Fruit fly (Drosophila melanogaster): ENCODE measurements around the gene Uros2.

The Uros2 gene

dm6 chr3R:15832525-15832924 lies 44.2 kb downstream of the Uros2 start, which contains the start of gene rec (continued):
- TF ChIP-seq NK7.1 (GFP tag; optimal IDR thresholded peaks at IDR 0.05) (no peak), CG16779 (GFP tag; IDR thresholded peaks at IDR 0.05) (no peak), CG14860 (GFP tag; IDR thresholded peaks at IDR 0.05; ENCODE audit: partially characterized antibody) (peak; percentile 41; the same call in 1 of the 3 replicates), CG2116 (GFP tag; optimal IDR thresholded peaks at IDR 0.05) (peak; percentile 26), CG11247 (GFP tag; IDR thresholded peaks at IDR 0.05) (no peak), CG4424 (GFP tag; optimal IDR thresholded peaks at IDR 0.05) (no peak), unc-4 (GFP tag; IDR thresholded peaks at IDR 0.05; ENCODE audit: partially characterized antibody) (peak; percentile 63), chinmo (GFP tag; IDR thresholded peaks at IDR 0.05; ENCODE audit: partially characterized antibody) (0 out of 4 replicates have a peak, but pooled peaks have one; percentile 42), pum (GFP tag; optimal IDR thresholded peaks at IDR 0.05) (no peak), CG34224 (GFP tag; IDR thresholded peaks at IDR 0.05; ENCODE audit: partially characterized antibody) (peak; percentile 42; the same call in 1 of the 3 replicates), tgo (GFP tag; IDR thresholded peaks at IDR 0.05) (no peak), CG15696 (tag; optimal IDR thresholded peaks at IDR 0.05) (no peak), hbn (GFP tag; IDR thresholded peaks at IDR 0.05; ENCODE audit: partially characterized antibody) (peak; percentile 31; the same call in 1 of the 2 replicates), pzg (GFP tag; optimal IDR thresholded peaks at IDR 0.05) (peak; percentile 19), CG13296 (GFP tag; optimal IDR thresholded peaks at IDR 0.05) (no peak), CG6254 (GFP tag; optimal IDR thresholded peaks at IDR 0.05) (no peak), CG14050 (GFP tag; IDR thresholded peaks at IDR 0.05) (no peak), Dp (GFP tag; optimal IDR thresholded peaks at IDR 0.05) (peak; percentile 54), CG13287 (GFP tag; IDR thresholded peaks at IDR 0.05; ENCODE audit: partially characterized antibody) (peak; percentile 74), CG12104 (GFP tag; optimal IDR thresholded peaks at IDR 0.05) (no peak), zen2 (GFP tag; IDR thresholded peaks at IDR 0.05; ENCODE audit: partially characterized antibody) (no peak), CG1603 (tag; optimal IDR thresholded peaks at IDR 0.05) (peak; percentile 36), Aef1 (GFP tag; IDR thresholded peaks at IDR 0.05) (no peak), CG16813 (GFP tag; IDR thresholded peaks at IDR 0.05; ENCODE audit: partially characterized antibody) (peak; percentile 35; the same call in 2 of the 3 replicates), gem (tag; optimal IDR thresholded peaks at IDR 0.05) (no peak), CG34422 (GFP tag; IDR thresholded peaks at IDR 0.05) (no peak)

dm6 chr3R:15833332-15833731 lies 45.0 kb downstream of the Uros2 start, which contains the start of gene CG43318:
CG43318 (minus strand) TSS chr3R:15833432.
- TF ChIP-seq sens (GFP tag) = no peak
- no peak for TF ChIP-seq CG32772 (GFP tag; IDR thresholded peaks at IDR 0.05)
- no peak for TF ChIP-seq CG17912 (GFP tag; optimal IDR thresholded peaks at IDR 0.05)

- TF ChIP-seq Dp (GFP tag; optimal IDR thresholded peaks at IDR 0.05) = peak; percentile 65
- TF ChIP-seq sens (GFP tag) = peak; percentile 38
- peak; percentile 69 for TF ChIP-seq stwl (tag; optimal IDR thresholded peaks at IDR 0.05)
- TF ChIP-seq gfzf (GFP tag; optimal IDR thresholded peaks at IDR 0.05) = peak; percentile 41
- TF ChIP-seq kni (GFP tag; optimal IDR thresholded peaks at IDR 0.05) = no peak
- no peak for TF ChIP-seq cad (GFP tag; optimal IDR thresholded peaks at IDR 0.05)
- peak; percentile 33 for TF ChIP-seq CG10267 (tag; optimal IDR thresholded peaks at IDR 0.05)
- peak; percentile 4 for TF ChIP-seq CG2120 (GFP tag; optimal IDR thresholded peaks at IDR 0.05)
- TF ChIP-seq BEAF-32 (GFP tag; optimal IDR thresholded peaks at IDR 0.05) = peak; percentile 46
- TF ChIP-seq CG2712 (tag; optimal IDR thresholded peaks at IDR 0.05) = peak; percentile 6
- peak; percentile 26 for TF ChIP-seq YL-1 (GFP tag; optimal IDR thresholded peaks at IDR 0.05)
- peak; percentile 29 for TF ChIP-seq Myb (GFP tag; optimal IDR thresholded peaks at IDR 0.05)
- TF ChIP-seq row (GFP tag; IDR thresholded peaks at IDR 0.05) = peak; percentile 17; the same call in 1 of the 3 replicates
- no peak for TF ChIP-seq NFAT (GFP tag; IDR thresholded peaks at IDR 0.05)
- no peak for TF ChIP-seq Oli (tag; optimal IDR thresholded peaks at IDR 0.05)
- TF ChIP-seq prd (optimal IDR thresholded peaks at IDR 0.05) = no peak
- 0 out of 3 replicates have a peak, but pooled peaks have one; percentile 22 for TF ChIP-seq prd (GFP tag; IDR thresholded peaks at IDR 0.05)
- no peak for TF ChIP-seq bcd (GFP tag; optimal IDR thresholded peaks at IDR 0.05)
- TF ChIP-seq CG3995 (GFP tag; optimal IDR thresholded peaks at IDR 0.05) = peak; percentile 48
- TF ChIP-seq sug (tag; optimal IDR thresholded peaks at IDR 0.05) = peak; percentile 91
Observed at dm6 chr3R:15834375-15835031, 46.2 kb downstream of the Uros2 start, which contains the start of the genes CG43317 and Arpc3A. CG43317 (minus strand) TSS chr3R:15834425. Arpc3A (plus strand) TSS chr3R:15834648.

All from whole organism, embryonic.